Fruit fly (Drosophila melanogaster): ENCODE results near the gene CG13445.

CG13445 gene

dm6 chr3L:15768947-15769389 is 40.3 kb upstream of the CG13445 start (continued):
- TF ChIP-seq D19A (tag; optimal IDR thresholded peaks at IDR 0.05) (peak; percentile 83), ssp (GFP tag; IDR thresholded peaks at IDR 0.05) (peak; percentile 37), CG3065 (GFP tag; optimal IDR thresholded peaks at IDR 0.05) (peak; percentile 7), CG8478 (optimal IDR thresholded peaks at IDR 0.05) (no peak), CG17385 (GFP tag; optimal IDR thresholded peaks at IDR 0.05) (peak; percentile 47), CG9727 (GFP tag; optimal IDR thresholded peaks at IDR 0.05) (peak; percentile 89), CG2202 (tag; optimal IDR thresholded peaks at IDR 0.05) (peak; percentile 65), dysf (GFP tag; IDR thresholded peaks at IDR 0.05) (peak; percentile 51; the same call in 1 of the 3 replicates), Ada2b (GFP tag; IDR thresholded peaks at IDR 0.05) (0 out of 2 replicates have a peak, but pooled peaks have one; percentile 9), scrt (GFP tag; optimal IDR thresholded peaks at IDR 0.05) (peak; percentile 21), Awh (GFP tag; IDR thresholded peaks at IDR 0.05) (0 out of 2 replicates have a peak, but pooled peaks have one; percentile 46), kah (GFP tag; optimal IDR thresholded peaks at IDR 0.05) (peak; percentile 10), CG6683 (GFP tag; optimal IDR thresholded peaks at IDR 0.05) (peak; percentile 36), Gug (GFP tag; IDR thresholded peaks at IDR 0.05) (no peak; the same call in 3 of the 4 replicates), gt (GFP tag; IDR thresholded peaks at IDR 0.05) (0 out of 2 replicates have a peak, but pooled peaks have one; percentile 25), CG8359 (GFP tag; optimal IDR thresholded peaks at IDR 0.05; ENCODE audit: borderline replicate concordance) (peak; percentile 61), CG7556 (GFP tag; optimal IDR thresholded peaks at IDR 0.05) (peak; percentile 70), toy (GFP tag; IDR thresholded peaks at IDR 0.05) (no peak), CG7271 (tag; optimal IDR thresholded peaks at IDR 0.05) (peak; percentile 30), CG15011 (GFP tag; optimal IDR thresholded peaks at IDR 0.05) (no peak), CG12299 (tag; optimal IDR thresholded peaks at IDR 0.05) (no peak), CG32767 (GFP tag; IDR thresholded peaks at IDR 0.05) (peak; percentile 50; the same call in 1 of the 2 replicates), mld (GFP tag; IDR thresholded peaks at IDR 0.05; ENCODE audit: partially characterized antibody) (no peak), phol (tag; optimal IDR thresholded peaks at IDR 0.05) (peak; percentile 83), CG10274 (GFP tag; optimal IDR thresholded peaks at IDR 0.05) (peak; percentile 26), ci (GFP tag; IDR thresholded peaks at IDR 0.05) (peak; percentile 19; the same call in 1 of the 3 replicates), vvl (GFP tag; IDR thresholded peaks at IDR 0.05) (peak; percentile 69), twi (tag; optimal IDR thresholded peaks at IDR 0.05) (peak; percentile 58), tap (tag; optimal IDR thresholded peaks at IDR 0.05) (peak; percentile 71), CG14014 (GFP tag; IDR thresholded peaks at IDR 0.05) (0 out of 2 replicates have a peak, but pooled peaks have one; percentile 26), sob (GFP tag; IDR thresholded peaks at IDR 0.05) (peak; percentile 32; the same call in 1 of the 2 replicates), fd96Cb (tag; optimal IDR thresholded peaks at IDR 0.05) (peak; percentile 79), CG18476 (GFP tag; optimal IDR thresholded peaks at IDR 0.05) (peak; percentile 53), Usf (GFP tag; optimal IDR thresholded peaks at IDR 0.05) (no peak), Nf-YB (GFP tag; optimal IDR thresholded peaks at IDR 0.05) (peak; percentile 43), az2 (GFP tag; optimal IDR thresholded peaks at IDR 0.05) (peak; percentile 72), CG4730 (GFP tag; IDR thresholded peaks at IDR 0.05) (peak; percentile 48), nau (GFP tag; optimal IDR thresholded peaks at IDR 0.05) (peak; percentile 38), CG6254 (GFP tag; optimal IDR thresholded peaks at IDR 0.05) (peak; percentile 77), CG4820 (GFP tag; optimal IDR thresholded peaks at IDR 0.05) (peak; percentile 71), CG3407 (GFP tag; optimal IDR thresholded peaks at IDR 0.05) (peak; percentile 9), stwl (tag; optimal IDR thresholded peaks at IDR 0.05) (peak; percentile 31), CG7839 (tag; optimal IDR thresholded peaks at IDR 0.05) (peak; percentile 73), CG3281 (GFP tag; optimal IDR thresholded peaks at IDR 0.05) (peak; percentile 43), Six4 (GFP tag; optimal IDR thresholded peaks at IDR 0.05) (peak; percentile 62), CG6689 (GFP tag; IDR thresholded peaks at IDR 0.05) (peak; percentile 64), odd (GFP tag; optimal IDR thresholded peaks at IDR 0.05) (peak; percentile 28), CG12155 (GFP tag; optimal IDR thresholded peaks at IDR 0.05) (peak; percentile 34), slbo (GFP tag; IDR thresholded peaks at IDR 0.05) (0 out of 2 replicates have a peak, but pooled peaks have one; percentile 40), ase (GFP tag; IDR thresholded peaks at IDR 0.05) (0 out of 3 replicates have a peak, but pooled peaks have one; percentile 37)
